Fruit fly (Drosophila melanogaster): ENCODE data around the gene CG9813.

CG9813 gene

dm6 chr3R:13379675-13380074, at the start of gene CG9813, which contains the start of gene CG8870:
Gene CG9813 (minus strand): TSS chr3R:13379775.
Gene CG8870 (plus strand): TSS chr3R:13379842.
- TF ChIP-seq Myc (optimal IDR thresholded peaks at IDR 0.05) (no peak), Sin3A (optimal IDR thresholded peaks at IDR 0.05) (no peak), h (optimal IDR thresholded peaks at IDR 0.05) (no peak), insv (optimal IDR thresholded peaks at IDR 0.05) (no peak), ttk (optimal IDR thresholded peaks at IDR 0.05) (no peak), psq (optimal IDR thresholded peaks at IDR 0.05) (no peak)

DNA sequence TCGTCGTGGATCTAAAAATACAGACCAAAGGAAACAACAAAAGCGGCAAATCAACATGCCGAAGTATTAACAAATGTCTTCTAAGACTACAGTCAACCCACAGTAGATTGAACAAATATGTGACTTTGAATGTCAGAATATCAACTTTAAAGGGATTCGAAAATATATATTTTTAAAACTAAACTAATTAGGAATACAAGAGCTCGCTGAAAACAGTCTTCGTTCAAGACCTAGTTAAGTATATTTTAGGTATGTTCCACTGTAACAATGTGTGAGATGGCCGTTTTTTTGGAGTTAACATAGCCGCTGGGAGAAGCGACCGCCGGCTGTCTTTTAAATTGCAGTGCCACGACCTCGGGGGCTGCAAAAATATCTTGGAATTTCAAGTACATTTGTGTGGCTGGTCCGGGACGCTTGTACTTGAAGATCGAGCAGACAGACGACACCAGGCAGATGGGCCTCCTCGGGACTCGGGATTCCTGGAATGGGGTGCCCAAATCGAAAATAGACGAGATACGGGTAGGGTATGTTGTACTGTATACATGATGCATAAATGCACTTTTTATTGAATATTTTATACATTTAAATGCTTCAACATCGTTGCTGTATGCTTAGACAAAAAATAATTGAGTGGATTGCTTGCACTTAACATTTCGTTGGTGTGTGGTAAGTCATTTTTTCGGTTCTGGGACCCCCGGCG, 48.9 kb upstream of the CG9813 start:
- TF ChIP-seq Myc (optimal IDR thresholded peaks at IDR 0.05) (no peak), insv (optimal IDR thresholded peaks at IDR 0.05) (no peak), Sin3A (optimal IDR thresholded peaks at IDR 0.05) (no peak), psq (optimal IDR thresholded peaks at IDR 0.05) (no peak), ttk (optimal IDR thresholded peaks at IDR 0.05) (no peak), h (optimal IDR thresholded peaks at IDR 0.05) (no peak)

DNA sequence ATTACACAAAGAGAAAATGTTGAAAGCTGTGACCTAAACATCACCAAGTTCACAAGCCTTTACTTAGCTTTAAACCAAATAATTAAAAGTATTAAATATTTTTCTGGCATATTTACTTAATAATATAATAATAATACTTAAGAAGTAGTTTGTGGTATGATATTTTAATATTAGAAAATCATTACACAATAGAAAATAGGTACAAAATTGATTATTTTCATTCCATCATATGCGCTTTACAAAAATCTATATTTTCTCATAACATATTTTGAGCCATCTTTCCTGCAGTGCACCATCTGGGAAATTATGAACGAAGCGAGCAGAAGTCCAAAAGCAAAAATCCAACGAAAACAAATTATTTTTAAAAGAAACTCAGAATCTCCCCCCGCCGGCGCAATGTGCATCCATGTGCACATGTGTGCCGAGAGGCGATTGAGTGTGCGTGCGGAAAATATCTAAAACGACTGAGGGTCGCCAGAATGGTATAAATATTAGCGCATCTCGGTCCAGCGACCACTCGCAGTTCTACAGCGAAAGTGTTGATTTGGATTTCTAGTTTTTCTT, 46.0 kb upstream of the CG9813 start, which contains the start of gene Act87E:
Act87E (plus strand) TSS at position 514 of the 564 bp plus-strand sequence.
- no peak for TF ChIP-seq Myc (optimal IDR thresholded peaks at IDR 0.05)
- no peak for TF ChIP-seq h (optimal IDR thresholded peaks at IDR 0.05)
- TF ChIP-seq Sin3A (optimal IDR thresholded peaks at IDR 0.05): no peak
- no peak for TF ChIP-seq ttk (optimal IDR thresholded peaks at IDR 0.05)

dm6 chr3R:13422178-13422577, 42.6 kb upstream of the CG9813 start:
- TF ChIP-seq psq (optimal IDR thresholded peaks at IDR 0.05) (no peak), h (optimal IDR thresholded peaks at IDR 0.05) (no peak)

DNA sequence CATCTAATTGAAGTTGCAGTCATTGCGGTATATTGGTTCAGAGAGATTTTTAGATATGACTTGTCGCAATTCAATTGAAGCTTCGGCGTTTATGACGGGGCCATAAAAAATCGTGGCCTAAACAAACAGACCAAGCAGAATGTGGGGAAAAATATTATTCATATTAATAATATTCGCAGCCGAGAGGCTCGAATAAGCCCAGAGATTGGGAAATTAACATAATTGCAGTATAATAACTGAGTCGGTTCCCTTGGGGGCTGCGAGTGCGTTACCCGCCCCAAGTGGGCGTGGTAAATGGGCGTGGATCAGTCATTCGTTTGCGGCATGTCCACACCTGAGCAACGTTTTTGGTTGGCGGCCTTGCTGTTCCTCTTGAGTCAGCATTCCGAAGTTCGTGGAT, 40.4 kb upstream of the CG9813 start, which contains the start of gene Ir87a:
Ir87a (plus strand) TSS at position 301 of the 400 bp plus-strand sequence.
- TF ChIP-seq insv (optimal IDR thresholded peaks at IDR 0.05): no peak
- TF ChIP-seq Myc (optimal IDR thresholded peaks at IDR 0.05): no peak
- no peak for TF ChIP-seq psq (optimal IDR thresholded peaks at IDR 0.05)
- TF ChIP-seq Sin3A (optimal IDR thresholded peaks at IDR 0.05): no peak

DNA sequence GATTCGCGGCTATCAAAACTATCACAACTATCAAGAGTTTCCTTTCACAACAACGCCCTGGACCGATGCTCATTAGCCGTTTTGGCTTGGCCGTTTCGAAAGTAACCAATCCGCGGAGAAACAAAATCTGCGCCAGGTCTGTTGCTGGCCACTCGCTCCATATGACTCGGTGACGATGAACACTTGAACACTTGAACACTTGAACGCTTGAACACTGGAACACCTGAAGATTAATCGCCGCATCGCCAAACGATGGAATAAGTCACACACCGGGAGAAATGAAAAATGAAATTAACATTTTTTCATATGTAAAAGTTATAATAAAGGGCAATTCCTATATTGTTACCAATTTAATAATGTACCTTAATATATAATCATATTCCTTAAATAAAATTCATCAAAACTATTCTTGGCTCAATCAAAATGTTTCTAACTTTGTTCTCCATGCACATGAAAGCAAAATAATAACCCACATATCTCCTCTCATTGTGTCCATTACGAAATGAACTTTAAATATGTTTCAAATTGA, 37.6 kb upstream of the CG9813 start:
- TF ChIP-seq Myc (optimal IDR thresholded peaks at IDR 0.05): no peak
- TF ChIP-seq Sin3A (optimal IDR thresholded peaks at IDR 0.05): no peak
- TF ChIP-seq psq (optimal IDR thresholded peaks at IDR 0.05): no peak
- TF ChIP-seq ttk (optimal IDR thresholded peaks at IDR 0.05): no peak
- no peak for TF ChIP-seq insv (optimal IDR thresholded peaks at IDR 0.05)
- TF ChIP-seq h (optimal IDR thresholded peaks at IDR 0.05): no peak

DNA sequence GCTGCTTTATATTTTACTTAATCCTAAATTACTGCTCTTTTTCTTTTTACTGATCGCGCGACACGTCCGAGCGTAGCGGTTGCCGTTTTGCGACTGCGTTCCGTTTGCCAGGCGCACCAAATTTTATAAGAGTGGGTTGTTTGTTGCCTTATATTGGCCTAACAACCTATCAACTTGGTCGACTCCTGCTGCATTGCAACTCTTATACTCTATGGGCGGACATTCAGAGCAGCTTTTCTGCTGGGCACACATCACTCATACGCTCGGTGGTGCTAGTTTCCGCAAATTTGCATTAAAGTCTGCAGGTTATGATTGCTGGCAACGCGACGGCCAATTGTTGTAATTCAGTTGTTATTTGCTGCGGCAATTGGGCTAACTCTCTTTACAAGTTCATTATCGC, 35.6 kb upstream of the CG9813 start, which contains the start of gene yellow-e:
yellow-e (minus strand) TSS at position 101 of the 400 bp plus-strand sequence.
- TF ChIP-seq Myc (optimal IDR thresholded peaks at IDR 0.05) (no peak), h (optimal IDR thresholded peaks at IDR 0.05) (no peak), ttk (optimal IDR thresholded peaks at IDR 0.05) (no peak), psq (optimal IDR thresholded peaks at IDR 0.05) (no peak)

DNA sequence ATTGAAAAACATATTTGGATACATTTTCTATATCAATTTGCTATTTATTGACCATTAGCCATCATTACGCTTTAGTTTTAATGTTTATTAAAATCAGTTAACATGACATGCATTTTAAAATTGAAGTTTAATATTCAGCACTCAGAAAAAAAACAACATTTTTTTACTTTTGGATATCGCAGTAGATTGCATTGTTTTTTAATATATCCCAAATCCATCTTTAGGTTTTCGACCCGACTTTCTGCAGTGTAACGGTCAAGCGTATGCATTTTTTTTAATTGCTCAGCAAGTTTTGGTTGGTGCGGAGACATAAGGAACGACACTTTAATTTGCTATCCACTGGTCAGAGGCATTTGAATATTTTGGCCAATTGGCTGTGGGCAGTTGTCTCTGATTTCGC, 33.1 kb upstream of the CG9813 start:
- TF ChIP-seq insv (optimal IDR thresholded peaks at IDR 0.05) (no peak), Sin3A (optimal IDR thresholded peaks at IDR 0.05) (no peak), Myc (optimal IDR thresholded peaks at IDR 0.05) (no peak), ttk (optimal IDR thresholded peaks at IDR 0.05) (no peak), h (optimal IDR thresholded peaks at IDR 0.05) (no peak), psq (optimal IDR thresholded peaks at IDR 0.05) (no peak)

- TF ChIP-seq ttk (optimal IDR thresholded peaks at IDR 0.05) (no peak), insv (optimal IDR thresholded peaks at IDR 0.05) (no peak), Sin3A (optimal IDR thresholded peaks at IDR 0.05) (no peak), h (optimal IDR thresholded peaks at IDR 0.05) (no peak), Myc (optimal IDR thresholded peaks at IDR 0.05) (no peak), psq (optimal IDR thresholded peaks at IDR 0.05) (no peak)
These were observed 27.3 kb upstream of the CG9813 start, which contains the start of gene yellow-e2 for dm6 chr3R:13406898-13407297. Gene yellow-e2 (minus strand): TSS chr3R:13406998.

DNA sequence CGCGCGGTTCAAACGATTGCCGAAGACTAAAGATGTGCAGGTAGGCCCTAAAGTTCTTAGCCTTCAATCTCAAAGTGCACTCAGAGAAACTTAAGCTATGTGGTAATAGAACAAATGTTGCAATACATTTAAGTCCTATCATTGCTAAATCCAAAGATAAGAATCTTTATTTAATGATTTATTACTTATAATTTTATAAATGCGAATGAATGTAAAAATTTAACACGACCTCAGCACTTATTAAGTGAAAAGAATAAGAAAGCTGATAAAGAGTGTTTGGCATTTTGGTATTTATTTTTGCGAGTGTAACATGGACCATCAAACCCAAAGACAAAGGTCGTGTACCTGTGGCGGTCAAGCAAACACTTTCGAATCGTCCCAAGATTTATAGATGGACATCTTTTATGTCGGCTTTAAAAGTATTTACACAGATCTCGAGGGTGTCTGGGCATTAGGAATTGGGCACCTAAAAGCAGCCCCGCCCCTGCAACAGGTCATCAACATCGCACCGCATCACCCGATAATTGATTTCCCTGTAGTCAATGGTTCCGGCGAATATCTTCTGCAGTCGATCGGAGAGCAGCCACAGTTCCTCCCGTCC, 25.4 kb upstream of the CG9813 start, which contains the start of gene yellow-e3:
yellow-e3 (minus strand) TSS at position 30 of the 601 bp plus-strand sequence.
- TF ChIP-seq ttk (optimal IDR thresholded peaks at IDR 0.05) (no peak), Myc (optimal IDR thresholded peaks at IDR 0.05) (no peak), psq (optimal IDR thresholded peaks at IDR 0.05) (no peak), Sin3A (optimal IDR thresholded peaks at IDR 0.05) (no peak), insv (optimal IDR thresholded peaks at IDR 0.05) (no peak), h (optimal IDR thresholded peaks at IDR 0.05) (no peak)

dm6 chr3R:13403032-13403459, 23.5 kb upstream of the CG9813 start, which contains the start of gene Dpm3:
Gene Dpm3 (minus strand): TSS chr3R:13403051.
- TF ChIP-seq ttk (optimal IDR thresholded peaks at IDR 0.05) (no peak), psq (optimal IDR thresholded peaks at IDR 0.05) (no peak), insv (optimal IDR thresholded peaks at IDR 0.05) (no peak), Sin3A (optimal IDR thresholded peaks at IDR 0.05) (no peak), h (optimal IDR thresholded peaks at IDR 0.05) (no peak), Myc (optimal IDR thresholded peaks at IDR 0.05) (no peak)

DNA sequence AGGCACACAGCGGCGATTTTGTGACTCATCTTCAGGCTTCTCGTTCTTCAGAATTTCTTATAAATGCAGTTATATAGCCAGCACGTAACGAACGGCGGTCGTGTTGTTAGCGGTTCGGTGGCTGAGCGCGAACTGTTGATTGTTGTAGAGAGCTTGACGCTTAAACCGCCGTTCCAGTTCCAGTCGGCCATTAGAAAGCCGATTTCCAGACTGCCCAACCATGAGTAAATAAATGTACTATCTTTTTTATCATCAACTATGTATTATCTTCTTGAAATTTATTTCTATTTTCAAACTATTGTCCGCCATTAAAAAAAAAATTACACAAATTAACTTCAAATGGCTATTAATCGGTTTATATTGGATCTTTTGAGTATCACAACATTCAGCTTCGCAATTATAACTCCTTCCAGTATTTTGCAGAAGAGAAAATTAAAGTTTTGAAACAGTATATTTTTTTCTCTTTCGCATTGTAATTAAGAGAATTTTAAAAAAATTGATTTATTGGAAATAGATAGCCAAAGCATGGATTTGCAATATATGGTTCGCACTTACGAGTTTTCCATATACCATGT, 22.2 kb upstream of the CG9813 start, which contains the start of gene GILT1:
GILT1 (minus strand) TSS at position 141 of the 575 bp plus-strand sequence.
- TF ChIP-seq h (optimal IDR thresholded peaks at IDR 0.05) (no peak), Myc (optimal IDR thresholded peaks at IDR 0.05) (no peak), psq (optimal IDR thresholded peaks at IDR 0.05) (no peak), ttk (optimal IDR thresholded peaks at IDR 0.05) (no peak), insv (optimal IDR thresholded peaks at IDR 0.05) (no peak), Sin3A (optimal IDR thresholded peaks at IDR 0.05) (no peak)
